Worm (Caenorhabditis elegans) whole organism, L1 larva: ENCODE data around the gene K11H12.10.

ENCODE experiments used
- ama-1 ChIP-seq: fragments of 150-350 bp; optimal IDR thresholded peaks from 2 replicates; lab custom pipeline; 2014
- elt-3 ChIP-seq, 6 experiments: fragments of 150-350 bp in 1 of 6; sonication (generic microtip); optimal IDR thresholded peaks; 2 replicates each; lab custom pipeline; 2017 to 2018; ENCODE audit warnings: missing biosample characterization in 6 of 6, missing genetic modification characterization in 6 of 6, inconsistent platforms in 1 of 6
- fkh-10 ChIP-seq: sonication (generic microtip); optimal IDR thresholded peaks from 2 replicates; lab custom pipeline; 2017; ENCODE audit warnings: missing biosample characterization, missing genetic modification reagents, missing genetic modification characterization
- nhr-28 ChIP-seq: fragments of 150-350 bp; optimal IDR thresholded peaks from 2 replicates; lab custom pipeline; 2014; ENCODE audit warnings: missing biosample characterization, missing genetic modification characterization
- pqm-1 ChIP-seq: sonication (generic microtip); optimal IDR thresholded peaks from 3 replicates; lab custom pipeline; 2017; ENCODE audit warnings: missing biosample characterization, missing genetic modification characterization
- skn-1 ChIP-seq: fragments of 150-350 bp; optimal IDR thresholded peaks from 2 replicates; lab custom pipeline; 2014; ENCODE audit warnings: missing biosample characterization, missing genetic modification characterization
- snpc-4 ChIP-seq: fragments of 150-350 bp; optimal IDR thresholded peaks from 2 replicates; lab custom pipeline; 2014; ENCODE audit warnings: missing biosample characterization, missing genetic modification characterization
- sup-37 ChIP-seq: fragments of 200-800 bp; sonication (Bioruptor generic); optimal IDR thresholded peaks from 2 replicates; lab custom pipeline; 2018; ENCODE audit warnings: mild to moderate bottlenecking, missing genetic modification characterization, missing compliant biosample characterization
- unc-30 ChIP-seq: sonication (generic microtip); optimal IDR thresholded peaks from 2 replicates; lab custom pipeline; 2017; ENCODE audit warnings: missing biosample characterization, missing genetic modification characterization
- ztf-11 ChIP-seq, 2 experiments: sonication (generic microtip); optimal IDR thresholded peaks; 2 replicates each; lab custom pipeline; 2016 to 2017; ENCODE audit warnings: missing genetic modification characterization in 2 of 2, missing biosample characterization in 1 of 2, missing compliant biosample characterization in 1 of 2

DNA sequence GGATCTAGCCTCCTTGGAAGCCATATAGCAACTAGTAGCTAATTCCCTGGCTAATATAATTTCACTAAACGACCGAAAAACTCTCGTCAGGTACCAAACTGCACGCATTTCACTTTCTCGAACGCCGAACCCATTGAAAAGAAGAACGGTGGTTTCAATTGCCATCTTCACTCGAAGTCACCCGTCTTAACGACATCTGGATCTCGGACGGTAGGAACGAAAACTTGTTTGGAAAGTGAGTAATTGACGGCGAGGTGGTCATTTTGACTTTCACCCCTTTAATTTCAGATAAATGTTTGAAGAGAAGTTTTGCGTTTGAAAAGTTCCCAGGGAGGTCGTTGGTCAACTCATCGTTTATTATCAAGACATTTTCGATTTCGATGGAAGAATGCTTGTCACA lies 8.9 kb downstream of the K11H12.10 start:
- TF ChIP-seq elt-3 (tag; optimal IDR thresholded peaks at IDR 0.05; lab: Kevin White, UChicago) = no peak
- no peak for TF ChIP-seq ztf-11 (tag; optimal IDR thresholded peaks at IDR 0.05; lab: Kevin White, UChicago)
- TF ChIP-seq fkh-10 (GFP tag; lab: Kevin White, UChicago) = no peak
- no peak for TF ChIP-seq pqm-1 (tag; lab: Kevin White, UChicago)
- TF ChIP-seq unc-30 (tag; lab: Kevin White, UChicago) = no peak
- no peak for TF ChIP-seq skn-1 (tag; lab: Kevin White, UChicago)
- no peak for TF ChIP-seq sup-37 (GFP tag; lab: Kevin White, UChicago)
- no peak for TF ChIP-seq ama-1 (lab: Kevin White, UChicago)
- no peak for TF ChIP-seq nhr-28
- no peak for TF ChIP-seq snpc-4 (tag; lab: Kevin White, UChicago)
